Worm (Caenorhabditis elegans) whole organism, L3 larva: ENCODE results near the gene lec-2.
A peak's percentile ranks its signal among the peaks of the same experiment; 100 is the strongest.

ENCODE experiments used
- ceh-28 ChIP-seq: fragments of 150-350 bp; optimal IDR thresholded peaks from 2 replicates; lab custom pipeline; 2014; ENCODE audit warnings: missing biosample characterization, missing genetic modification reagents, missing genetic modification characterization
- ceh-82 ChIP-seq: fragments of 150-350 bp; optimal IDR thresholded peaks from 2 replicates; lab custom pipeline; 2014; ENCODE audit warnings: missing biosample characterization, missing genetic modification characterization
- elt-3 ChIP-seq, 3 experiments: fragments of 150-350 bp in 1 of 3; sonication (generic microtip) in 2 of 3; optimal IDR thresholded peaks; 2 replicates in 2 of 3; 4 replicates in 1 of 3; lab custom pipeline; 2014 to 2017; ENCODE audit warnings: missing biosample characterization in 3 of 3, missing genetic modification characterization in 3 of 3
- mml-1 ChIP-seq: fragments of 150-350 bp; sonication (generic microtip); optimal IDR thresholded peaks from 3 replicates; lab custom pipeline; 2014; ENCODE audit warnings: missing biosample characterization, missing genetic modification characterization
- nhr-237 ChIP-seq: fragments of 150-350 bp; optimal IDR thresholded peaks from 2 replicates; lab custom pipeline; 2014; ENCODE audit warnings: missing biosample characterization, missing genetic modification characterization
- nhr-25 ChIP-seq: sonication (generic microtip); optimal IDR thresholded peaks from 2 replicates; lab custom pipeline; 2017; ENCODE audit warnings: missing biosample characterization, missing genetic modification characterization
- nhr-76 ChIP-seq: fragments of 150-350 bp; sonication (generic microtip); optimal IDR thresholded peaks from 5 replicates; lab custom pipeline; 2014; ENCODE audit warnings: missing biosample characterization, missing genetic modification characterization
- nhr-77 ChIP-seq: fragments of 150-350 bp; optimal IDR thresholded peaks from 2 replicates; lab custom pipeline; 2014; ENCODE audit warnings: missing biosample characterization, missing genetic modification characterization
- pha-4 ChIP-seq: fragments of 150-350 bp; optimal IDR thresholded peaks from 2 replicates; lab custom pipeline; 2014; ENCODE audit warnings: missing biosample characterization, missing genetic modification reagents, missing genetic modification characterization
- sea-2 ChIP-seq: fragments of 150-350 bp; sonication (generic microtip); optimal IDR thresholded peaks from 4 replicates; lab custom pipeline; 2014; ENCODE audit warnings: missing biosample characterization, missing genetic modification reagents, missing genetic modification characterization
- ztf-11 ChIP-seq: fragments of 150-350 bp; optimal IDR thresholded peaks from 2 replicates; lab custom pipeline; 2014; ENCODE audit warnings: missing biosample characterization, missing genetic modification characterization

DNA sequence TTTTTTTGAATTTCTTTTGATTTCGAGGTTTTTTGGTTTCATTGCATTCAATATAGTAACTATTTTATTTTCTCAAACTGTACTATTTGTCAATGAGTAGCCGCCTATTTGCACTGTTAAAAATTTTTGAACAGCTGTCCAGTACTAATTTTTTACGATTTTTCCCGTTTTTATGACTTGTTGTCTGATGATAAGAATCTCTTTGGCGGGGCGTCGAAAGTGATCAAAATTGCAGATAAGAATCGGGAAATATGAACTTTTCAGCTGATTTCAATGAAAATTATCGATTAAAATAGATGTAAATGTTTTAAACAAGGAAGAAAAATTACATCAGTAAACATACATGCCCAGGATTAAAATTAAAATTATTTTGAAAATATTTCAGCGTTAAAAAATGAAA, 41.8 kb downstream of the lec-2 start:
- peak; percentile 43 for TF ChIP-seq pha-4 (tag; lab: Kevin White, UChicago)
- TF ChIP-seq nhr-25: no peak
- no peak for TF ChIP-seq nhr-77 (tag; lab: Kevin White, UChicago)
- no peak for TF ChIP-seq nhr-237 (tag; lab: Kevin White, UChicago)
- peak; percentile 48 for TF ChIP-seq ceh-28
- no peak for TF ChIP-seq elt-3 (tag; optimal IDR thresholded peaks at IDR 0.05; lab: Kevin White, UChicago)
- TF ChIP-seq nhr-76: no peak
- no peak for TF ChIP-seq ztf-11 (tag; lab: Kevin White, UChicago)
- TF ChIP-seq sea-2 (GFP tag; lab: Kevin White, UChicago): no peak
- TF ChIP-seq mml-1 (tag; lab: Kevin White, UChicago): no peak
- no peak for TF ChIP-seq ceh-82 (tag; lab: Kevin White, UChicago)
